Worm (Caenorhabditis elegans) whole organism, mixed stage, embryonic: ENCODE data around the gene C36C5.4.

Source experiments
- blmp-1 ChIP-seq: fragments of 150-350 bp; optimal IDR thresholded peaks from 2 replicates; lab custom pipeline; 2014; ENCODE audit warnings: missing biosample characterization, missing genetic modification characterization
- ceh-39 ChIP-seq: fragments of 150-350 bp; optimal IDR thresholded peaks from 2 replicates; lab custom pipeline; 2014; ENCODE audit warnings: missing biosample characterization, missing genetic modification characterization
- ceh-43 ChIP-seq: fragments of 200-800 bp; sonication (Bioruptor generic); optimal IDR thresholded peaks from 2 replicates; lab custom pipeline; 2018; ENCODE audit warnings: mild to moderate bottlenecking, missing genetic modification characterization, moderate library complexity, missing compliant biosample characterization
- cnd-1 ChIP-seq: fragments of 200-800 bp; sonication (Bioruptor generic); optimal IDR thresholded peaks from 2 replicates; lab custom pipeline; 2018; ENCODE audit warnings: mild to moderate bottlenecking, missing genetic modification characterization, missing compliant biosample characterization
- drap-1 ChIP-seq: fragments of 200-800 bp; sonication (Bioruptor generic); optimal IDR thresholded peaks from 3 replicates; lab custom pipeline; 2018; ENCODE audit warnings: mild to moderate bottlenecking, missing genetic modification characterization, missing compliant biosample characterization
- elt-3 ChIP-seq: fragments of 150-350 bp; optimal IDR thresholded peaks from 2 replicates; lab custom pipeline; 2014; ENCODE audit warnings: missing biosample characterization, missing genetic modification characterization
- flh-1 ChIP-seq: fragments of 200-800 bp; sonication (Bioruptor generic); optimal IDR thresholded peaks from 2 replicates; lab custom pipeline; 2018; ENCODE audit warnings: mild to moderate bottlenecking, missing genetic modification characterization, moderate library complexity, missing compliant biosample characterization
- ham-2 ChIP-seq: fragments of 200-800 bp; sonication (Bioruptor generic); optimal IDR thresholded peaks from 2 replicates; lab custom pipeline; 2018; ENCODE audit warnings: mild to moderate bottlenecking, missing genetic modification characterization, missing compliant biosample characterization
- hlh-1 ChIP-seq: fragments of 150-350 bp; optimal IDR thresholded peaks from 2 replicates; lab custom pipeline; 2014; ENCODE audit warnings: missing biosample characterization, missing genetic modification reagents, missing genetic modification characterization
- lin-13 ChIP-seq: fragments of 150-350 bp; optimal IDR thresholded peaks from 2 replicates; lab custom pipeline; 2014; ENCODE audit warnings: missing biosample characterization, missing genetic modification characterization
- lin-32 ChIP-seq: fragments of 200-800 bp; sonication (Bioruptor generic); optimal IDR thresholded peaks from 2 replicates; lab custom pipeline; 2018; ENCODE audit warnings: mild to moderate bottlenecking, missing genetic modification characterization, missing compliant biosample characterization
- lsy-2 ChIP-seq: fragments of 150-350 bp; optimal IDR thresholded peaks from 2 replicates; lab custom pipeline; 2014; ENCODE audit warnings: missing biosample characterization, missing genetic modification characterization
- mep-1 ChIP-seq: fragments of 150-350 bp; optimal IDR thresholded peaks from 2 replicates; lab custom pipeline; 2017; ENCODE audit warnings: missing biosample characterization, missing genetic modification reagents, missing genetic modification characterization, inconsistent platforms
- mls-2 ChIP-seq: sonication (generic microtip); optimal IDR thresholded peaks from 2 replicates; lab custom pipeline; 2016; ENCODE audit warnings: mild to moderate bottlenecking, missing genetic modification characterization, moderate library complexity, missing compliant biosample characterization
- nhr-12 ChIP-seq: fragments of 150-350 bp; optimal IDR thresholded peaks from 2 replicates; lab custom pipeline; 2014; ENCODE audit warnings: missing biosample characterization, missing genetic modification characterization
- nhr-237 ChIP-seq: fragments of 150-350 bp; optimal IDR thresholded peaks from 2 replicates; lab custom pipeline; 2014; ENCODE audit warnings: missing biosample characterization, missing genetic modification characterization
- nhr-28 ChIP-seq: fragments of 150-350 bp; optimal IDR thresholded peaks from 2 replicates; lab custom pipeline; 2014; ENCODE audit warnings: missing biosample characterization, missing genetic modification characterization
- pha-4 ChIP-seq: fragments of 150-350 bp; optimal IDR thresholded peaks from 2 replicates; lab custom pipeline; 2018; ENCODE audit warnings: missing biosample characterization, missing genetic modification reagents, missing genetic modification characterization
- sem-2 ChIP-seq: fragments of 200-800 bp; sonication (Bioruptor generic); optimal IDR thresholded peaks from 2 replicates; lab custom pipeline; 2018; ENCODE audit warnings: mild to moderate bottlenecking, missing genetic modification characterization, missing compliant biosample characterization
- snpc-4 ChIP-seq: fragments of 150-350 bp; optimal IDR thresholded peaks from 2 replicates; lab custom pipeline; 2014; ENCODE audit warnings: missing biosample characterization, missing genetic modification characterization
- sptf-1 ChIP-seq: sonication (generic microtip); optimal IDR thresholded peaks from 2 replicates; lab custom pipeline; 2017; ENCODE audit warnings: mild to moderate bottlenecking, missing genetic modification characterization, moderate library complexity, missing compliant biosample characterization
- tbx-8 ChIP-seq: fragments of 200-800 bp; sonication (Bioruptor generic); optimal IDR thresholded peaks from 2 replicates; lab custom pipeline; 2018; ENCODE audit warnings: mild to moderate bottlenecking, missing genetic modification characterization, moderate library complexity, missing compliant biosample characterization
- unc-120 ChIP-seq: sonication (generic microtip); optimal IDR thresholded peaks from 2 replicates; lab custom pipeline; 2017; ENCODE audit warnings: missing genetic modification characterization, missing compliant biosample characterization; ENCODE audit not compliant: poor library complexity, severe bottlenecking
- unc-39 ChIP-seq: fragments of 150-350 bp; optimal IDR thresholded peaks from 2 replicates; lab custom pipeline; 2014; ENCODE audit warnings: missing biosample characterization, missing genetic modification characterization
- unc-62 ChIP-seq: fragments of 150-350 bp; optimal IDR thresholded peaks from 2 replicates; lab custom pipeline; 2014; ENCODE audit warnings: missing biosample characterization, missing genetic modification reagents, missing genetic modification characterization
- zip-8 ChIP-seq: fragments of 150-350 bp; optimal IDR thresholded peaks from 2 replicates; lab custom pipeline; 2014; ENCODE audit warnings: missing biosample characterization, missing genetic modification characterization

The C36C5.4 gene

ce11 chrV:3168650-3169049, 2.3 kb downstream of the C36C5.4 start, which contains the start of gene C36C5.15:
TSS of gene C36C5.15 (minus strand) at chrV:3168750.
- TF ChIP-seq nhr-237 (tag; lab: Kevin White, UChicago), result no peak
- no peak for TF ChIP-seq lin-32 (GFP tag; lab: Kevin White, UChicago)
- no peak for TF ChIP-seq ceh-39 (tag; lab: Kevin White, UChicago)
- TF ChIP-seq hlh-1 (tag; lab: Kevin White, UChicago), result no peak
- TF ChIP-seq tbx-8 (GFP tag; lab: Kevin White, UChicago), result no peak

ce11 chrV:3169838-3170237, 3.5 kb downstream of the C36C5.4 start, which contains the start of gene srbc-6:
TSS of gene srbc-6 (plus strand) at chrV:3170138.
- TF ChIP-seq sptf-1 (tag; lab: Kevin White, UChicago) (no peak), unc-120 (tag; lab: Kevin White, UChicago) (no peak), elt-3 (no peak)

- TF ChIP-seq unc-120 (tag; lab: Kevin White, UChicago) (no peak), unc-39 (no peak), nhr-12 (tag; lab: Kevin White, UChicago) (no peak)
These were observed 5.3 kb downstream of the C36C5.4 start for ce11 chrV:3171625-3172024.

ce11 chrV:3176161-3176560, 9.8 kb downstream of the C36C5.4 start, which contains the start of gene srab-8:
TSS of gene srab-8 (plus strand) at chrV:3176461.
- TF ChIP-seq lsy-2 (tag; lab: Kevin White, UChicago), result no peak
- no peak for TF ChIP-seq pha-4 (tag; lab: Kevin White, UChicago)
- TF ChIP-seq ceh-43 (GFP tag; lab: Kevin White, UChicago), result no peak
- no peak for TF ChIP-seq cnd-1 (tag; lab: Kevin White, UChicago)
- no peak for TF ChIP-seq flh-1 (GFP tag; lab: Kevin White, UChicago)
- TF ChIP-seq hlh-1 (tag; lab: Kevin White, UChicago), result no peak
- no peak for TF ChIP-seq ham-2 (GFP tag; lab: Kevin White, UChicago)
- TF ChIP-seq snpc-4 (tag; lab: Kevin White, UChicago), result no peak

ce11 chrV:3185855-3186254, 19.5 kb downstream of the C36C5.4 start:
- no peak for TF ChIP-seq zip-8

ce11 chrV:3188043-3188442, 21.7 kb downstream of the C36C5.4 start, which contains the start of gene lag-2:
TSS of gene lag-2 (plus strand) at chrV:3188343.
- TF ChIP-seq snpc-4 (tag; lab: Kevin White, UChicago), result no peak
- no peak for TF ChIP-seq unc-62 (GFP tag; lab: Kevin White, UChicago)
- TF ChIP-seq nhr-12 (tag; lab: Kevin White, UChicago), result no peak
- no peak for TF ChIP-seq drap-1

- TF ChIP-seq elt-3 (peak; percentile 46), unc-120 (tag; lab: Kevin White, UChicago) (no peak), lin-32 (GFP tag; lab: Kevin White, UChicago) (no peak), nhr-28 (peak; percentile 4)
These were observed 26.8 kb downstream of the C36C5.4 start, which contains the start of the genes Y73C8B.3 and Y73C8B.9 for ce11 chrV:3193091-3193608. TSS of gene Y73C8B.3 (minus strand) at chrV:3193237. TSS of gene Y73C8B.9 (plus strand) at chrV:3193558.

ce11 chrV:3194952-3195450, 28.6 kb downstream of the C36C5.4 start, which contains the start of gene Y73C8B.2:
TSS of gene Y73C8B.2 (minus strand) at chrV:3195002.
- TF ChIP-seq mls-2 (tag; lab: Kevin White, UChicago) (no peak), cnd-1 (tag; lab: Kevin White, UChicago) (no peak), sem-2 (GFP tag; lab: Kevin White, UChicago) (no peak), lsy-2 (tag; lab: Kevin White, UChicago) (no peak), lin-13 (tag; lab: Kevin White, UChicago) (peak; percentile 16), blmp-1 (tag; lab: Kevin White, UChicago) (no peak), nhr-237 (tag; lab: Kevin White, UChicago) (no peak), mep-1 (tag; lab: Kevin White, UChicago) (peak; percentile 53), pha-4 (tag; lab: Kevin White, UChicago) (peak; percentile 6), unc-39 (no peak), ham-2 (GFP tag; lab: Kevin White, UChicago) (no peak), nhr-28 (no peak)
- TF ChIP-seq, all 35 proteins: peak for 3
